Worm (Caenorhabditis elegans): ENCODE data around the gene vps-60.

The vps-60 gene

ce11 chrV:8602638-8603037 is 3.3 kb downstream of the vps-60 start, which contains the start of gene F41E6.15:
Gene F41E6.15 (minus strand): TSS chrV:8602738.
- TF ChIP-seq dpl-1 (GFP tag; optimal IDR thresholded peaks at IDR 0.05) (no peak), ces-1 (GFP tag; optimal IDR thresholded peaks at IDR 0.05) (no peak), alr-1 (tag; optimal IDR thresholded peaks at IDR 0.05; ENCODE audit: borderline replicate concordance) (no peak), nhr-77 (tag; optimal IDR thresholded peaks at IDR 0.05) (no peak), ama-1 (optimal IDR thresholded peaks at IDR 0.05) (no peak), unc-30 (tag; optimal IDR thresholded peaks at IDR 0.05) (no peak), lsy-2 (tag; optimal IDR thresholded peaks at IDR 0.05) (no peak), elt-2 (tag; optimal IDR thresholded peaks at IDR 0.05) (no peak), ets-5 (GFP tag; IDR thresholded peaks at IDR 0.05) (no peak), unc-62 (GFP tag; optimal IDR thresholded peaks at IDR 0.05) (no peak), aly-2 (tag; optimal IDR thresholded peaks at IDR 0.05) (no peak)

- TF ChIP-seq ceh-8 (GFP tag; optimal IDR thresholded peaks at IDR 0.05) (no peak), nhr-19 (GFP tag; conservative IDR thresholded peaks at IDR 0.05) (no peak), nhr-47 (tag; optimal IDR thresholded peaks at IDR 0.05) (no peak), unc-30 (tag; optimal IDR thresholded peaks at IDR 0.05) (no peak), ama-1 (optimal IDR thresholded peaks at IDR 0.05) (no peak), unc-98 (GFP tag; IDR thresholded peaks at IDR 0.05) (no peak), elt-3 (tag; optimal IDR thresholded peaks at IDR 0.05) (no peak), F16B12.6 (tag; optimal IDR thresholded peaks at IDR 0.05) (no peak), nhr-28 (tag; optimal IDR thresholded peaks at IDR 0.05) (no peak), lin-39 (tag; optimal IDR thresholded peaks at IDR 0.05) (no peak), nhr-77 (tag; optimal IDR thresholded peaks at IDR 0.05) (no peak), tlp-1 (tag; optimal IDR thresholded peaks at IDR 0.05) (no peak), ets-5 (GFP tag; IDR thresholded peaks at IDR 0.05) (no peak)
These were observed 4.5 kb downstream of the vps-60 start, which contains the start of gene F41E6.8 for ce11 chrV:8601420-8601819. Gene F41E6.8 (minus strand): TSS chrV:8601520.

- TF ChIP-seq sptf-1 (tag; optimal IDR thresholded peaks at IDR 0.05) (no peak), ztf-11 (tag; optimal IDR thresholded peaks at IDR 0.05) (no peak), irx-1 (tag; optimal IDR thresholded peaks at IDR 0.05) (no peak), nhr-20 (tag; optimal IDR thresholded peaks at IDR 0.05) (no peak), ztf-4 (tag; optimal IDR thresholded peaks at IDR 0.05) (no peak), Y116A8C.19 (tag; optimal IDR thresholded peaks at IDR 0.05; ENCODE audit: borderline replicate concordance) (no peak), zag-1 (tag; optimal IDR thresholded peaks at IDR 0.05) (no peak), lin-15B (tag; optimal IDR thresholded peaks at IDR 0.05) (no peak), lin-13 (GFP tag; optimal IDR thresholded peaks at IDR 0.05) (no peak), mep-1 (tag; optimal IDR thresholded peaks at IDR 0.05) (no peak), C34B4.2 (tag; optimal IDR thresholded peaks at IDR 0.05) (no peak), pax-3 (tag; optimal IDR thresholded peaks at IDR 0.05) (no peak), dsc-1 (tag; optimal IDR thresholded peaks at IDR 0.05) (peak; percentile 98), vab-15 (tag; optimal IDR thresholded peaks at IDR 0.05) (no peak), fkh-4 (tag; optimal IDR thresholded peaks at IDR 0.05; ENCODE audit: borderline replicate concordance) (peak; percentile 92), sox-4 (tag; optimal IDR thresholded peaks at IDR 0.05) (no peak), fkh-10 (GFP tag; optimal IDR thresholded peaks at IDR 0.05) (no peak)
These were observed 6.0 kb downstream of the vps-60 start for ce11 chrV:8599957-8600356.

ce11 chrV:8599192-8599591 is 6.7 kb downstream of the vps-60 start, which contains the start of gene F41E6.7:
Gene F41E6.7 (minus strand): TSS chrV:8599292.
- no peak for TF ChIP-seq rnt-1 (tag; optimal IDR thresholded peaks at IDR 0.05)
- no peak for TF ChIP-seq nhr-47 (tag; optimal IDR thresholded peaks at IDR 0.05)
- TF ChIP-seq elt-2 (tag; optimal IDR thresholded peaks at IDR 0.05): no peak
- TF ChIP-seq lin-35 (GFP tag; optimal IDR thresholded peaks at IDR 0.05): no peak
- no peak for TF ChIP-seq zip-4 (GFP tag; optimal IDR thresholded peaks at IDR 0.05)
- no peak for TF ChIP-seq fos-1 (tag; optimal IDR thresholded peaks at IDR 0.05)
- no peak for TF ChIP-seq swsn-7 (tag; optimal IDR thresholded peaks at IDR 0.05)

All from whole organism, L1 larva.